Fruit fly (Drosophila melanogaster) whole organism, embryonic: ENCODE measurements around the gene barr.

ENCODE experiments used
- Atf-2 ChIP-seq: fragments of 200-800 bp; sonication (Bioruptor generic); optimal IDR thresholded peaks from 2 replicates; lab custom pipeline; 2016; ENCODE audit warnings: missing biosample characterization, missing genetic modification characterization
- CG11247 ChIP-seq: fragments of 200-800 bp; sonication (Bioruptor generic); IDR thresholded peaks from 2 replicates; pipeline ENCODE4 v1.3.6; 2022; ENCODE audit warnings: missing biosample characterization, missing genetic modification characterization
- CG12071 ChIP-seq: fragments of 200-800 bp; sonication (Bioruptor generic); optimal IDR thresholded peaks from 3 replicates; lab custom pipeline; 2018; ENCODE audit warnings: missing biosample characterization, mild to moderate bottlenecking, missing genetic modification characterization
- CG1233 ChIP-seq: fragments of 200-800 bp; sonication (Bioruptor generic); optimal IDR thresholded peaks from 4 replicates; lab custom pipeline; 2018; ENCODE audit warnings: missing biosample characterization, mild to moderate bottlenecking, missing genetic modification characterization
- CG12744 ChIP-seq: fragments of 200-800 bp; sonication (Bioruptor generic); optimal IDR thresholded peaks from 2 replicates; lab custom pipeline; 2016; ENCODE audit warnings: missing biosample characterization, missing genetic modification characterization
- CG13123 ChIP-seq: fragments of 200-800 bp; sonication (Bioruptor generic); optimal IDR thresholded peaks from 2 replicates; lab custom pipeline; 2016; ENCODE audit warnings: missing biosample characterization, missing genetic modification characterization
- CG13775 ChIP-seq: fragments of 200-800 bp; sonication (Bioruptor generic); optimal IDR thresholded peaks from 3 replicates; lab custom pipeline; 2017; ENCODE audit warnings: missing biosample characterization, mild to moderate bottlenecking, missing genetic modification characterization
- CG14667 ChIP-seq: fragments of 200-800 bp; sonication (Bioruptor generic); IDR thresholded peaks from 2 replicates; pipeline ENCODE4 v1.3.6; 2022; ENCODE audit warnings: missing biosample characterization, missing genetic modification characterization
- CG15269 ChIP-seq: fragments of 200-800 bp; sonication (Bioruptor generic); optimal IDR thresholded peaks from 2 replicates; lab custom pipeline; 2018; ENCODE audit warnings: missing biosample characterization, mild to moderate bottlenecking, missing genetic modification characterization, moderate library complexity
- CG1529 ChIP-seq: fragments of 200-800 bp; sonication (Bioruptor generic); optimal IDR thresholded peaks from 3 replicates; lab custom pipeline; 2018; ENCODE audit warnings: missing biosample characterization, missing genetic modification characterization
- CG1647 ChIP-seq: fragments of 200-800 bp; sonication (Bioruptor generic); optimal IDR thresholded peaks from 3 replicates; lab custom pipeline; 2016; ENCODE audit warnings: missing biosample characterization, missing genetic modification characterization
- CG16813 ChIP-seq: fragments of 200-800 bp; sonication (Bioruptor generic); IDR thresholded peaks from 3 replicates; pipeline ENCODE4 v1.3.6; 2022; ENCODE audit warnings: missing biosample characterization, missing genetic modification characterization; ENCODE audit not compliant: partially characterized antibody
- CG3163 ChIP-seq: fragments of 200-800 bp; sonication (Bioruptor generic); optimal IDR thresholded peaks from 3 replicates; lab custom pipeline; 2016; ENCODE audit warnings: missing biosample characterization, missing genetic modification characterization
- CG42726 ChIP-seq: fragments of 200-800 bp; sonication (Bioruptor generic); IDR thresholded peaks from 2 replicates; pipeline ENCODE4 v1.3.6; 2022; ENCODE audit warnings: missing biosample characterization, missing genetic modification characterization; ENCODE audit not compliant: partially characterized antibody
- CG43689 ChIP-seq: fragments of 200-800 bp; sonication (Bioruptor generic); IDR thresholded peaks from 2 replicates; pipeline ENCODE4 v1.3.6; 2022; ENCODE audit warnings: missing biosample characterization, missing genetic modification characterization
- CG4707 ChIP-seq: fragments of 200-800 bp; sonication (Bioruptor generic); optimal IDR thresholded peaks from 2 replicates; lab custom pipeline; 2018; ENCODE audit warnings: missing biosample characterization, mild to moderate bottlenecking, missing genetic modification characterization, moderate library complexity
- CG6813 ChIP-seq: fragments of 200-800 bp; sonication (Bioruptor generic); optimal IDR thresholded peaks from 2 replicates; lab custom pipeline; 2017; ENCODE audit warnings: missing biosample characterization, missing genetic modification characterization, mild to moderate bottlenecking, moderate library complexity, missing genetic modification reagents
- CG6854 ChIP-seq: fragments of 200-800 bp; sonication (Bioruptor generic); optimal IDR thresholded peaks from 3 replicates; lab custom pipeline; 2017; ENCODE audit warnings: missing biosample characterization, mild to moderate bottlenecking, missing genetic modification characterization
- CG7271 ChIP-seq: fragments of 200-800 bp; sonication (Bioruptor generic); optimal IDR thresholded peaks from 2 replicates; lab custom pipeline; 2018; ENCODE audit warnings: missing biosample characterization, mild to moderate bottlenecking, missing genetic modification characterization, moderate library complexity
- CG9727 ChIP-seq: fragments of 200-800 bp; sonication (Bioruptor generic); optimal IDR thresholded peaks from 3 replicates; lab custom pipeline; 2017; ENCODE audit warnings: missing biosample characterization, mild to moderate bottlenecking, missing genetic modification characterization
- CG9932 ChIP-seq: fragments of 200-800 bp; sonication (Bioruptor generic); IDR thresholded peaks from 2 replicates; pipeline ENCODE4 v1.3.6; 2022; ENCODE audit warnings: missing biosample characterization, missing genetic modification characterization
- CkIIα-i1 ChIP-seq: fragments of 200-800 bp; sonication (Bioruptor generic); IDR thresholded peaks from 2 replicates; pipeline ENCODE4 v1.3.6; 2022; ENCODE audit warnings: missing biosample characterization, missing genetic modification characterization
- Dll ChIP-seq: fragments of 200-800 bp; sonication (Bioruptor generic); IDR thresholded peaks from 4 replicates; pipeline ENCODE4 v1.3.6; 2022; ENCODE audit warnings: missing biosample characterization, missing genetic modification characterization; ENCODE audit not compliant: partially characterized antibody
- Drgx ChIP-seq: fragments of 200-800 bp; sonication (Bioruptor generic); IDR thresholded peaks from 2 replicates; pipeline ENCODE4 v1.3.6; 2022; ENCODE audit warnings: missing biosample characterization, missing genetic modification characterization
- Fer1 ChIP-seq: fragments of 200-800 bp; sonication (Bioruptor generic); optimal IDR thresholded peaks from 2 replicates; lab custom pipeline; 2017; ENCODE audit warnings: missing biosample characterization, mild to moderate bottlenecking, missing genetic modification characterization
- HLH54F ChIP-seq: fragments of 200-800 bp; sonication (Bioruptor generic); optimal IDR thresholded peaks from 3 replicates; lab custom pipeline; 2016; ENCODE audit warnings: missing biosample characterization, missing genetic modification characterization
- HmgZ ChIP-seq: fragments of 200-800 bp; sonication (Bioruptor generic); optimal IDR thresholded peaks from 2 replicates; lab custom pipeline; 2018; ENCODE audit warnings: missing biosample characterization, mild to moderate bottlenecking, missing genetic modification characterization
- Hmx ChIP-seq: fragments of 200-800 bp; sonication (Bioruptor generic); optimal IDR thresholded peaks from 2 replicates; lab custom pipeline; 2016; ENCODE audit warnings: missing biosample characterization, missing genetic modification characterization
- Med ChIP-seq: fragments of 200-800 bp; sonication (Bioruptor generic); peaks from one replicate; lab custom pipeline; 2016; ENCODE audit warnings: missing biosample characterization, missing genetic modification characterization, mild to moderate bottlenecking, inconsistent platforms, moderate library complexity
- Meics ChIP-seq: fragments of 200-800 bp; sonication (Bioruptor generic); optimal IDR thresholded peaks from 2 replicates; lab custom pipeline; 2017; ENCODE audit warnings: missing biosample characterization, mild to moderate bottlenecking, missing genetic modification characterization
- NfI ChIP-seq: fragments of 200-800 bp; sonication (Bioruptor generic); optimal IDR thresholded peaks from 3 replicates; lab custom pipeline; 2018; ENCODE audit warnings: missing biosample characterization, mild to moderate bottlenecking, missing genetic modification characterization, moderate library complexity
- Ssrp ChIP-seq: fragments of 200-800 bp; sonication (Bioruptor generic); optimal IDR thresholded peaks from 2 replicates; lab custom pipeline; 2018; ENCODE audit warnings: missing biosample characterization, mild to moderate bottlenecking, missing genetic modification characterization, moderate library complexity
- Tbp ChIP-seq: fragments of >200 bp; optimal IDR thresholded peaks from 2 replicates; lab custom pipeline; 2018; ENCODE audit warnings: missing biosample characterization, missing genetic modification characterization
- ato ChIP-seq: fragments of 200-800 bp; sonication (Bioruptor generic); IDR thresholded peaks from 2 replicates; pipeline ENCODE4 v1.3.6; 2022; ENCODE audit warnings: missing biosample characterization, missing genetic modification characterization; ENCODE audit not compliant: partially characterized antibody
- cas ChIP-seq: fragments of 200-800 bp; sonication (Bioruptor generic); IDR thresholded peaks from 2 replicates; pipeline ENCODE4 v1.3.6; 2022; ENCODE audit warnings: missing biosample characterization, missing genetic modification characterization
- crp ChIP-seq, 2 experiments: fragments of 200-800 bp; sonication (Bioruptor generic); optimal IDR thresholded peaks; 2 replicates in 1 of 2; 3 replicates in 1 of 2; lab custom pipeline; 2017; ENCODE audit warnings: missing biosample characterization in 2 of 2, missing genetic modification characterization in 2 of 2, mild to moderate bottlenecking in 1 of 2, moderate library complexity in 1 of 2
- disco-r ChIP-seq: fragments of 200-800 bp; sonication (Bioruptor generic); optimal IDR thresholded peaks from 2 replicates; lab custom pipeline; 2016; ENCODE audit warnings: missing biosample characterization, missing genetic modification characterization
- emc ChIP-seq: fragments of 200-800 bp; sonication (Bioruptor generic); optimal IDR thresholded peaks from 2 replicates; lab custom pipeline; 2016; ENCODE audit warnings: missing biosample characterization, missing genetic modification characterization
- ems ChIP-seq: fragments of 200-800 bp; sonication (Bioruptor generic); optimal IDR thresholded peaks from 3 replicates; lab custom pipeline; 2016; ENCODE audit warnings: missing biosample characterization, missing genetic modification characterization
- fd64A ChIP-seq: fragments of 200-800 bp; sonication (Bioruptor generic); optimal IDR thresholded peaks from 3 replicates; lab custom pipeline; 2018; ENCODE audit warnings: missing biosample characterization, mild to moderate bottlenecking, missing genetic modification characterization
- gro ChIP-seq: fragments of 200-800 bp; sonication (Bioruptor generic); optimal IDR thresholded peaks from 2 replicates; lab custom pipeline; 2016; ENCODE audit warnings: missing biosample characterization, missing genetic modification characterization
- ind ChIP-seq: fragments of 200-800 bp; sonication (Bioruptor generic); optimal IDR thresholded peaks from 3 replicates; lab custom pipeline; 2016; ENCODE audit warnings: missing biosample characterization, missing genetic modification characterization
- jigr1 ChIP-seq: fragments of 200-800 bp; sonication (Bioruptor generic); IDR thresholded peaks from 3 replicates; pipeline ENCODE4 v1.3.6; 2022; ENCODE audit warnings: missing biosample characterization, missing genetic modification characterization
- jing ChIP-seq: fragments of 200-800 bp; sonication (Bioruptor generic); optimal IDR thresholded peaks from 2 replicates; lab custom pipeline; 2018; ENCODE audit warnings: missing biosample characterization, mild to moderate bottlenecking, missing genetic modification characterization
- jumu ChIP-seq: fragments of 200-800 bp; sonication (Bioruptor generic); optimal IDR thresholded peaks from 3 replicates; lab custom pipeline; 2016; ENCODE audit warnings: missing biosample characterization, missing genetic modification characterization
- lilli ChIP-seq: fragments of 200-800 bp; sonication (Bioruptor generic); optimal IDR thresholded peaks from 3 replicates; lab custom pipeline; 2016; ENCODE audit warnings: missing biosample characterization, missing genetic modification characterization
- pros ChIP-seq: fragments of 200-800 bp; sonication (Bioruptor generic); optimal IDR thresholded peaks from 3 replicates; lab custom pipeline; 2019; ENCODE audit warnings: missing biosample characterization, mild to moderate bottlenecking, missing genetic modification characterization, moderate library complexity
- slou ChIP-seq: fragments of 200-800 bp; sonication (Bioruptor generic); optimal IDR thresholded peaks from 3 replicates; lab custom pipeline; 2016; ENCODE audit warnings: missing biosample characterization, missing genetic modification characterization
- tna ChIP-seq: fragments of 200-800 bp; sonication (Bioruptor generic); IDR thresholded peaks from 2 replicates; pipeline ENCODE4 v1.3.6; 2022; ENCODE audit warnings: missing biosample characterization, missing genetic modification characterization; ENCODE audit not compliant: partially characterized antibody
- twi ChIP-seq: fragments of 200-800 bp; optimal IDR thresholded peaks from 2 replicates; lab custom pipeline; 2019; ENCODE audit warnings: missing biosample characterization, mild to moderate bottlenecking, missing genetic modification characterization, moderate library complexity
- vvl ChIP-seq: fragments of 200-800 bp; sonication (Bioruptor generic); IDR thresholded peaks from 2 replicates; pipeline ENCODE4 v1.3.6; 2022; ENCODE audit warnings: missing biosample characterization, missing genetic modification characterization

Gene barr

DNA sequence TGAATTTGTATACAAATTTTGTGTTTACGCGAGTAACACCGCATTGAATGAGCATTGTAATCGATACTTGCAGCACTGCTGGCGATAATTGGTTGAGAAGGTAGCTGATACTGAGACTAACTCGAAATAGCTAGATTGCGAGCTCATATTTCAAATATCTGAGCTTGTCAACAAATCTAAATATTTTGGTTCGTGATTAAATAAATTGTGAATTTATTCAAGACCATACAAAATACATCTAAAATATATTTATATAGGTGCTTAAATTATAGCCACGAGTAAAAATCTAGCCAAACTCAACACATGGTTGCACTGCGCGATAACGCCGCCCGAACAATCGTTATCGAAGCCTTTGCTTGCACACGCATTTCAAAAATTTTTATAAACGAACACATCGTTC, 32.6 kb upstream of the barr start, which contains the start of the genes Taf13 and nesd (continued):
- peak; percentile 10 for TF ChIP-seq Ssrp (tag; lab: Kevin White, UChicago)
- TF ChIP-seq ato (GFP tag; lab: Robert Waterston, UW), result 0 out of 2 replicates have a peak, but pooled peaks have one; percentile 20
- TF ChIP-seq CkIIα-i1 (GFP tag; lab: Robert Waterston, UW), result no peak
- no peak for TF ChIP-seq jing
- TF ChIP-seq CG3163 (GFP tag; lab: Kevin White, UChicago), result no peak
- peak; percentile 16; the same call in 1 of the 2 replicates for TF ChIP-seq vvl (GFP tag; lab: Robert Waterston, UW)
- TF ChIP-seq Hmx, result no peak
- TF ChIP-seq fd64A (GFP tag; lab: Kevin White, UChicago), result no peak
- TF ChIP-seq CG1529, result no peak
- peak; percentile 44 for TF ChIP-seq Fer1 (GFP tag; lab: Kevin White, UChicago)
- TF ChIP-seq NfI (GFP tag; lab: Kevin White, UChicago), result peak; percentile 46
- no peak for TF ChIP-seq CG13123 (GFP tag; lab: Kevin White, UChicago)
- peak; percentile 37 for TF ChIP-seq CG9727
- TF ChIP-seq CG15269 (tag; lab: Kevin White, UChicago), result peak; percentile 32
- TF ChIP-seq jumu (GFP tag; lab: Kevin White, UChicago), result peak; percentile 37
- TF ChIP-seq CG1647 (GFP tag; lab: Kevin White, UChicago), result no peak
- peak; percentile 81 for TF ChIP-seq Med
- no peak for TF ChIP-seq CG43689 (GFP tag; lab: Robert Waterston, UW)
- TF ChIP-seq CG1233 (GFP tag; lab: Kevin White, UChicago), result no peak
- TF ChIP-seq Meics (GFP tag; lab: Kevin White, UChicago), result peak; percentile 42
- peak; percentile 62 for TF ChIP-seq lilli (GFP tag; lab: Kevin White, UChicago)
- TF ChIP-seq gro (GFP tag; lab: Kevin White, UChicago), result no peak
- peak; percentile 28 for TF ChIP-seq HLH54F (GFP tag; lab: Kevin White, UChicago)
- TF ChIP-seq CG7271, result peak; percentile 51
- no peak for TF ChIP-seq CG14667 (GFP tag; lab: Robert Waterston, UW)
- peak; percentile 33 for TF ChIP-seq slou (GFP tag; lab: Kevin White, UChicago)
- TF ChIP-seq CG12071 (GFP tag; lab: Kevin White, UChicago), result no peak
- peak; percentile 84 for TF ChIP-seq Dll (GFP tag; lab: Robert Waterston, UW)
- TF ChIP-seq tna (GFP tag; lab: Robert Waterston, UW), result peak; percentile 52; the same call in 1 of the 2 replicates
- TF ChIP-seq CG42726 (GFP tag; lab: Robert Waterston, UW), result no peak
- peak; percentile 74 for TF ChIP-seq CG16813 (GFP tag; lab: Robert Waterston, UW)
- TF ChIP-seq CG6813 (GFP tag; lab: Kevin White, UChicago), result no peak
- no peak for TF ChIP-seq CG4707 (GFP tag; lab: Kevin White, UChicago)
- TF ChIP-seq crp (GFP tag; optimal IDR thresholded peaks at IDR 0.05; lab: Kevin White, UChicago), result peak in 1 of 2 experiments; percentile 52
- no peak for TF ChIP-seq Atf-2
- no peak for TF ChIP-seq emc (GFP tag; lab: Kevin White, UChicago)
- no peak for TF ChIP-seq Drgx (GFP tag; lab: Robert Waterston, UW)
- TF ChIP-seq twi (tag; lab: Kevin White, UChicago), result peak; percentile 52
- no peak for TF ChIP-seq cas (GFP tag; lab: Robert Waterston, UW)
- TF ChIP-seq ind, result peak; percentile 21
- peak; percentile 10 for TF ChIP-seq ems (GFP tag; lab: Kevin White, UChicago)
- peak; percentile 68 for TF ChIP-seq HmgZ
- no peak for TF ChIP-seq CG12744 (GFP tag; lab: Kevin White, UChicago)
- TF ChIP-seq pros (GFP tag; lab: Kevin White, UChicago), result no peak
- no peak for TF ChIP-seq Tbp
- peak; percentile 50 for TF ChIP-seq CG9932
- TF ChIP-seq CG13775 (GFP tag; lab: Kevin White, UChicago), result peak; percentile 52
- no peak for TF ChIP-seq disco-r
- no peak for TF ChIP-seq CG11247
- TF ChIP-seq CG6854, result no peak
- TF ChIP-seq jigr1 (GFP tag; lab: Robert Waterston, UW), result no peak
